Fruit fly (Drosophila melanogaster) whole organism, prepupa: ENCODE results near the gene CG15773.
A peak's percentile ranks its signal among the peaks of the same experiment; 100 is the strongest.

Experiments
- Blimp-1 ChIP-seq: fragments of 200-800 bp; sonication (Bioruptor generic); optimal IDR thresholded peaks from 3 replicates; lab custom pipeline; 2017; ENCODE audit warnings: missing biosample characterization, missing genetic modification characterization, mild to moderate bottlenecking, moderate library complexity, missing genetic modification reagents
- CG10631 ChIP-seq: fragments of 200-800 bp; sonication (Bioruptor generic); optimal IDR thresholded peaks from 2 replicates; lab custom pipeline; 2016; ENCODE audit warnings: missing biosample characterization, missing genetic modification characterization
- CG10669 ChIP-seq: fragments of 200-800 bp; sonication (Bioruptor generic); optimal IDR thresholded peaks from 3 replicates; lab custom pipeline; 2018; ENCODE audit warnings: missing biosample characterization, mild to moderate bottlenecking, missing genetic modification characterization, moderate library complexity
- CG11902 ChIP-seq: fragments of 200-800 bp; sonication (Bioruptor generic); optimal IDR thresholded peaks from 3 replicates; lab custom pipeline; 2016; ENCODE audit warnings: missing biosample characterization, missing genetic modification characterization
- CG15336 ChIP-seq: fragments of 200-800 bp; sonication (Bioruptor generic); IDR thresholded peaks from 2 replicates; pipeline ENCODE4 v1.3.6; 2022; ENCODE audit warnings: missing biosample characterization, missing genetic modification characterization
- CG1621 ChIP-seq: fragments of 200-800 bp; sonication (Bioruptor generic); optimal IDR thresholded peaks from 3 replicates; lab custom pipeline; 2018; ENCODE audit warnings: missing biosample characterization, mild to moderate bottlenecking, missing genetic modification characterization
- CG16779 ChIP-seq: fragments of 200-800 bp; sonication (Bioruptor generic); optimal IDR thresholded peaks from 3 replicates; lab custom pipeline; 2017; ENCODE audit warnings: missing biosample characterization, mild to moderate bottlenecking, missing genetic modification characterization
- CG3032 ChIP-seq: fragments of 200-800 bp; optimal IDR thresholded peaks from 2 replicates; lab custom pipeline; 2019; ENCODE audit warnings: missing biosample characterization, mild to moderate bottlenecking, missing genetic modification characterization, moderate library complexity
- CG32006 ChIP-seq: fragments of 200-800 bp; sonication (Bioruptor generic); optimal IDR thresholded peaks from 3 replicates; lab custom pipeline; 2017; ENCODE audit warnings: missing biosample characterization, mild to moderate bottlenecking, missing genetic modification characterization
- CG34406 ChIP-seq: fragments of 200-800 bp; sonication (Bioruptor generic); optimal IDR thresholded peaks from 3 replicates; lab custom pipeline; 2016; ENCODE audit warnings: missing biosample characterization, missing genetic modification characterization
- CG3919 ChIP-seq: fragments of 200-800 bp; sonication (Bioruptor generic); optimal IDR thresholded peaks from 3 replicates; lab custom pipeline; 2016; ENCODE audit warnings: missing biosample characterization, missing genetic modification characterization
- CG4318 ChIP-seq: fragments of 200-800 bp; sonication (Bioruptor generic); optimal IDR thresholded peaks from 3 replicates; lab custom pipeline; 2017; ENCODE audit warnings: missing biosample characterization, mild to moderate bottlenecking, missing genetic modification characterization
- CG6163 ChIP-seq: fragments of 200-800 bp; sonication (Bioruptor generic); IDR thresholded peaks from 3 replicates; pipeline ENCODE4 v1.3.6; 2022; ENCODE audit warnings: missing biosample characterization, missing genetic modification characterization
- CG6276 ChIP-seq: fragments of 200-800 bp; sonication (Bioruptor generic); optimal IDR thresholded peaks from 2 replicates; lab custom pipeline; 2017; ENCODE audit warnings: missing biosample characterization, mild to moderate bottlenecking, missing genetic modification characterization
- CG6792 ChIP-seq: fragments of 200-800 bp; sonication (Bioruptor generic); optimal IDR thresholded peaks from 3 replicates; lab custom pipeline; 2016; ENCODE audit warnings: missing biosample characterization, missing genetic modification characterization
- CG6854 ChIP-seq: fragments of 200-800 bp; sonication (Bioruptor generic); optimal IDR thresholded peaks from 2 replicates; lab custom pipeline; 2017; ENCODE audit warnings: missing biosample characterization, mild to moderate bottlenecking, missing genetic modification characterization
- CG8119 ChIP-seq: fragments of 200-800 bp; sonication (Bioruptor generic); IDR thresholded peaks from 3 replicates; pipeline ENCODE4 v1.3.6; 2022; ENCODE audit warnings: missing biosample characterization, missing genetic modification characterization
- CG8632 ChIP-seq: fragments of 200-800 bp; sonication (Bioruptor generic); optimal IDR thresholded peaks from 3 replicates; lab custom pipeline; 2016; ENCODE audit warnings: missing biosample characterization, missing genetic modification characterization
- Eip78C ChIP-seq: fragments of 200-800 bp; sonication (Bioruptor generic); peaks from one replicate; lab custom pipeline; 2016; ENCODE audit warnings: missing biosample characterization, missing genetic modification characterization
- Eip93F ChIP-seq: fragments of 200-800 bp; sonication (Bioruptor generic); optimal IDR thresholded peaks from 2 replicates; lab custom pipeline; 2016; ENCODE audit warnings: missing biosample characterization, mild to moderate bottlenecking, missing genetic modification characterization
- Ets21C ChIP-seq: fragments of 200-800 bp; sonication (Bioruptor generic); optimal IDR thresholded peaks from 3 replicates; lab custom pipeline; 2016; ENCODE audit warnings: missing biosample characterization, missing genetic modification characterization
- Ets96B ChIP-seq: fragments of 200-800 bp; optimal IDR thresholded peaks from 2 replicates; lab custom pipeline; 2019; ENCODE audit warnings: missing biosample characterization, mild to moderate bottlenecking, missing genetic modification characterization, moderate library complexity
- Gug ChIP-seq: fragments of 200-800 bp; sonication (Bioruptor generic); IDR thresholded peaks from 2 replicates; pipeline ENCODE4 v1.3.6; 2022; ENCODE audit warnings: missing biosample characterization, missing genetic modification characterization
- Hr38 ChIP-seq: sonication (Bioruptor generic); optimal IDR thresholded peaks from 2 replicates; lab custom pipeline; 2016; ENCODE audit warnings: missing biosample characterization, missing genetic modification characterization
- Hr39 ChIP-seq: fragments of 200-800 bp; sonication (Bioruptor generic); optimal IDR thresholded peaks from 2 replicates; lab custom pipeline; 2016; ENCODE audit warnings: missing biosample characterization, missing genetic modification characterization
- Hr4 ChIP-seq: fragments of 200-800 bp; sonication (Bioruptor generic); optimal IDR thresholded peaks from 3 replicates; lab custom pipeline; 2016; ENCODE audit warnings: missing biosample characterization, missing genetic modification characterization
- Lpt ChIP-seq: fragments of 200-800 bp; sonication (Bioruptor generic); optimal IDR thresholded peaks from 3 replicates; lab custom pipeline; 2016; ENCODE audit warnings: missing biosample characterization, missing genetic modification characterization
- Met ChIP-seq: fragments of 200-800 bp; sonication (Bioruptor generic); optimal IDR thresholded peaks from 3 replicates; lab custom pipeline; 2016; ENCODE audit warnings: missing biosample characterization, missing genetic modification characterization
- OdsH ChIP-seq: fragments of 200-800 bp; sonication (Bioruptor generic); optimal IDR thresholded peaks from 3 replicates; lab custom pipeline; 2016; ENCODE audit warnings: missing biosample characterization, missing genetic modification characterization
- Smox ChIP-seq: fragments of 200-800 bp; sonication (Bioruptor generic); optimal IDR thresholded peaks from 3 replicates; lab custom pipeline; 2016; ENCODE audit warnings: missing biosample characterization, missing genetic modification characterization
- Sox102F ChIP-seq: fragments of 200-800 bp; sonication (Bioruptor generic); optimal IDR thresholded peaks from 2 replicates; lab custom pipeline; 2016; ENCODE audit warnings: missing biosample characterization, mild to moderate bottlenecking, missing genetic modification characterization
- Sox14 ChIP-seq: fragments of 200-800 bp; sonication (Bioruptor generic); optimal IDR thresholded peaks from 3 replicates; lab custom pipeline; 2016; ENCODE audit warnings: missing biosample characterization, missing genetic modification characterization
- achi ChIP-seq: fragments of 200-800 bp; sonication (Bioruptor generic); optimal IDR thresholded peaks from 3 replicates; lab custom pipeline; 2016; ENCODE audit warnings: missing biosample characterization, missing genetic modification characterization
- acj6 ChIP-seq: fragments of 200-800 bp; sonication (Bioruptor generic); optimal IDR thresholded peaks from 3 replicates; lab custom pipeline; 2016; ENCODE audit warnings: missing biosample characterization, missing genetic modification characterization
- cyc ChIP-seq: fragments of 200-800 bp; sonication (Bioruptor generic); optimal IDR thresholded peaks from 3 replicates; lab custom pipeline; 2016; ENCODE audit warnings: missing biosample characterization, missing genetic modification characterization
- dsx ChIP-seq: fragments of 200-800 bp; optimal IDR thresholded peaks from 3 replicates; lab custom pipeline; 2019; ENCODE audit warnings: missing biosample characterization, mild to moderate bottlenecking, missing genetic modification characterization, moderate library complexity; ENCODE audit not compliant: poor library complexity, severe bottlenecking
- eg ChIP-seq: fragments of 200-800 bp; sonication (Bioruptor generic); IDR thresholded peaks from 3 replicates; pipeline ENCODE4 v1.3.6; 2022; ENCODE audit warnings: missing biosample characterization, missing genetic modification characterization
- esn ChIP-seq: fragments of 200-800 bp; sonication (Bioruptor generic); optimal IDR thresholded peaks from 2 replicates; lab custom pipeline; 2016; ENCODE audit warnings: missing biosample characterization, mild to moderate bottlenecking, missing genetic modification characterization, moderate library complexity
- fd59A ChIP-seq: fragments of 200-800 bp; sonication (Bioruptor generic); optimal IDR thresholded peaks from 2 replicates; lab custom pipeline; 2017; ENCODE audit warnings: missing biosample characterization, mild to moderate bottlenecking, missing genetic modification characterization, missing genetic modification reagents
- fkh ChIP-seq: fragments of 200-800 bp; sonication (Bioruptor generic); optimal IDR thresholded peaks from 3 replicates; lab custom pipeline; 2017; ENCODE audit warnings: missing biosample characterization, mild to moderate bottlenecking, missing genetic modification characterization, moderate library complexity
- lz ChIP-seq: fragments of 200-800 bp; sonication (Bioruptor generic); optimal IDR thresholded peaks from 3 replicates; lab custom pipeline; 2016; ENCODE audit warnings: missing biosample characterization, missing genetic modification characterization
- net ChIP-seq: fragments of 200-800 bp; sonication (Bioruptor generic); optimal IDR thresholded peaks from 3 replicates; lab custom pipeline; 2016; ENCODE audit warnings: missing biosample characterization, missing genetic modification characterization
- pdm3 ChIP-seq: fragments of 200-800 bp; sonication (Bioruptor generic); optimal IDR thresholded peaks from 3 replicates; lab custom pipeline; 2016; ENCODE audit warnings: missing biosample characterization, missing genetic modification characterization
- salr ChIP-seq, 2 experiments: fragments of 200-800 bp; sonication (Bioruptor generic); optimal IDR thresholded peaks; 3 replicates each; lab custom pipeline; 2016 to 2018; ENCODE audit warnings: missing biosample characterization in 2 of 2, missing genetic modification characterization in 2 of 2, mild to moderate bottlenecking in 1 of 2
- spab ChIP-seq: fragments of 200-800 bp; sonication (Bioruptor generic); optimal IDR thresholded peaks from 2 replicates; lab custom pipeline; 2017; ENCODE audit warnings: missing biosample characterization, mild to moderate bottlenecking, missing genetic modification characterization, missing genetic modification reagents
- ss ChIP-seq, 2 experiments: fragments of 200-800 bp; sonication (Bioruptor generic); optimal IDR thresholded peaks; 2 replicates in 1 of 2; 3 replicates in 1 of 2; lab custom pipeline; 2017 to 2018; ENCODE audit warnings: mild to moderate bottlenecking in 2 of 2, missing biosample characterization in 2 of 2, missing genetic modification characterization in 2 of 2, moderate library complexity in 1 of 2
- svp ChIP-seq: fragments of 200-800 bp; sonication (Bioruptor generic); peaks from one replicate; lab custom pipeline; 2016; ENCODE audit warnings: missing biosample characterization, missing genetic modification characterization
- topi ChIP-seq: fragments of 200-800 bp; sonication (Bioruptor generic); optimal IDR thresholded peaks from 3 replicates; lab custom pipeline; 2016; ENCODE audit warnings: missing biosample characterization, missing genetic modification characterization
- vri ChIP-seq: fragments of 200-800 bp; sonication (Bioruptor generic); optimal IDR thresholded peaks from 3 replicates; lab custom pipeline; 2016; ENCODE audit warnings: missing biosample characterization, mild to moderate bottlenecking, missing genetic modification characterization

The CG15773 gene

dm6 chrX:5746864-5747861, 14.6 kb downstream of the CG15773 start, which contains the start of the genes IntS6 and Rtel1:
Gene IntS6, minus strand, starts transcription at chrX:5747254.
Gene Rtel1, plus strand, starts transcription at chrX:5747747.
- peak; percentile 91 for TF ChIP-seq CG6163 (GFP tag; lab: Robert Waterston, UW)
- peak; percentile 93 for TF ChIP-seq Smox (GFP tag; lab: Kevin White, UChicago)
- peak; percentile 88 for TF ChIP-seq CG3919
- peak; percentile 87 for TF ChIP-seq CG8119 (GFP tag; lab: Robert Waterston, UW)
- TF ChIP-seq dsx (GFP tag; lab: Kevin White, UChicago): peak; percentile 80
- TF ChIP-seq CG10631 (GFP tag; lab: Kevin White, UChicago): peak; percentile 91
- peak; percentile 87 for TF ChIP-seq CG10669 (GFP tag; lab: Kevin White, UChicago)
- TF ChIP-seq Eip93F: peak; percentile 61
- TF ChIP-seq Hr39 (GFP tag; lab: Kevin White, UChicago): peak; percentile 97
- TF ChIP-seq net (GFP tag; lab: Kevin White, UChicago): peak; percentile 82
- TF ChIP-seq eg (GFP tag; lab: Robert Waterston, UW): peak; percentile 92
- peak; percentile 96 for TF ChIP-seq Eip78C (GFP tag; lab: Kevin White, UChicago)
- peak; percentile 89 for TF ChIP-seq CG8632 (GFP tag; lab: Kevin White, UChicago)
- TF ChIP-seq vri (GFP tag; lab: Kevin White, UChicago): peak; percentile 77
- TF ChIP-seq Sox14 (GFP tag; lab: Kevin White, UChicago): peak; percentile 94
- TF ChIP-seq ss (GFP tag; optimal IDR thresholded peaks at IDR 0.05; lab: Kevin White, UChicago): peak; percentile 78 to 88
- TF ChIP-seq CG11902 (GFP tag; lab: Kevin White, UChicago): peak; percentile 89
- TF ChIP-seq CG3032 (tag; lab: Kevin White, UChicago): peak; percentile 88
- peak; percentile 95 for TF ChIP-seq lz (GFP tag; lab: Kevin White, UChicago)
- TF ChIP-seq CG4318 (GFP tag; lab: Kevin White, UChicago): peak; percentile 81
- TF ChIP-seq achi (GFP tag; lab: Kevin White, UChicago): peak; percentile 89
- TF ChIP-seq Gug: peak; percentile 84
- peak; percentile 89 for TF ChIP-seq CG1621
- TF ChIP-seq CG15336 (GFP tag; lab: Robert Waterston, UW): peak; percentile 91
- TF ChIP-seq Hr38 (GFP tag; lab: Kevin White, UChicago): peak; percentile 26
- peak; percentile 74 to 81 for TF ChIP-seq salr (GFP tag; optimal IDR thresholded peaks at IDR 0.05; lab: Kevin White, UChicago)
- TF ChIP-seq acj6: peak; percentile 90
- TF ChIP-seq Ets96B (tag; lab: Kevin White, UChicago): peak; percentile 86
- peak; percentile 93 for TF ChIP-seq Ets21C (GFP tag; lab: Kevin White, UChicago)
- TF ChIP-seq Hr4 (GFP tag; lab: Kevin White, UChicago): peak; percentile 94
- TF ChIP-seq OdsH (GFP tag; lab: Kevin White, UChicago): peak; percentile 93
- peak; percentile 87 for TF ChIP-seq CG34406 (GFP tag; lab: Kevin White, UChicago)
- TF ChIP-seq svp (GFP tag; lab: Kevin White, UChicago): peak; percentile 96
- peak; percentile 94 for TF ChIP-seq cyc (GFP tag; lab: Kevin White, UChicago)
- peak; percentile 90 for TF ChIP-seq CG32006 (GFP tag; lab: Kevin White, UChicago)
- TF ChIP-seq spab (GFP tag; lab: Kevin White, UChicago): peak; percentile 74
- TF ChIP-seq fkh (GFP tag; lab: Kevin White, UChicago): peak; percentile 84
- peak; percentile 64 for TF ChIP-seq CG6854 (GFP tag; lab: Kevin White, UChicago)
- peak; percentile 76 for TF ChIP-seq Lpt
- peak; percentile 86 for TF ChIP-seq CG6792 (GFP tag; lab: Kevin White, UChicago)
- TF ChIP-seq Sox102F (GFP tag; lab: Kevin White, UChicago): peak; percentile 92
- TF ChIP-seq topi: peak; percentile 93
- peak; percentile 83 for TF ChIP-seq fd59A (GFP tag; lab: Kevin White, UChicago)
- TF ChIP-seq pdm3 (GFP tag; lab: Kevin White, UChicago): peak; percentile 94
- TF ChIP-seq CG16779: peak; percentile 78
- TF ChIP-seq Blimp-1: peak; percentile 73
- peak; percentile 95 for TF ChIP-seq Met (GFP tag; lab: Kevin White, UChicago)
- TF ChIP-seq CG6276 (GFP tag; lab: Kevin White, UChicago): peak; percentile 84
- TF ChIP-seq esn: peak; percentile 94
